Worm (Caenorhabditis elegans): ENCODE results near the gene Y73F8A.36.

Gene Y73F8A.36

DNA sequence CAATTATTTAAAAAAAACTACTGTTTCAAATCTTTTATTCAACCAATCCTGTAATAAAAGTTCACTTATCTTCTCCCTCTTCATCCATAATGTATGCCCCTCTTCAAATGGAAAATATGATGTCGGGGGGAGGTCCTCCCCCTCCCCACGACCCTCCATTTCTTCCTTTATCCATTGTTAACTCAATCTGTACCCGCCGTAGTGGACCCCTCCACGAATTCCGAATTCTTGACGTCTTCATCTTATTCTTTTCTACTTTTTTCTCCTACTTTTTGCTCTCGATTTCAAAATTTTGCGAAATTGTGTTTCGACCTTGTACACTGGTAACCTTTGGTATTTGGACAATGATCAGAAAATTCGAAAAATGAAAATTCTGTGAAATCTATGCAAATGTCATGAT, 9.9 kb upstream of the Y73F8A.36 start, which contains the start of gene lgc-52:
TSS of gene lgc-52 (plus strand) at position 268 of the 400 bp plus-strand sequence.
- TF ChIP-seq fkh-10 (GFP tag; optimal IDR thresholded peaks at IDR 0.05) (peak; percentile 39), nhr-77 (tag; optimal IDR thresholded peaks at IDR 0.05) (no peak)

- TF ChIP-seq C04F5.9 (tag; optimal IDR thresholded peaks at IDR 0.05) (no peak), ztf-4 (tag; optimal IDR thresholded peaks at IDR 0.05) (no peak), skn-1 (tag; optimal IDR thresholded peaks at IDR 0.05) (no peak), fkh-8 (tag; optimal IDR thresholded peaks at IDR 0.05) (no peak), elt-2 (tag; optimal IDR thresholded peaks at IDR 0.05) (no peak), efl-3 (GFP tag; optimal IDR thresholded peaks at IDR 0.05) (no peak), nhr-76 (tag; optimal IDR thresholded peaks at IDR 0.05) (no peak), snpc-4 (tag; optimal IDR thresholded peaks at IDR 0.05) (no peak), hpl-2 (GFP tag; optimal IDR thresholded peaks at IDR 0.05) (no peak), C16A3.4 (tag; optimal IDR thresholded peaks at IDR 0.05) (no peak), grh-1 (GFP tag; IDR thresholded peaks at IDR 0.05) (no peak), sox-4 (tag; optimal IDR thresholded peaks at IDR 0.05) (no peak), nhr-12 (tag; optimal IDR thresholded peaks at IDR 0.05) (no peak), pqm-1 (tag; optimal IDR thresholded peaks at IDR 0.05) (no peak)
These were observed 5.3 kb downstream of the Y73F8A.36 start for ce11 chrIV:15251075-15251474.

DNA sequence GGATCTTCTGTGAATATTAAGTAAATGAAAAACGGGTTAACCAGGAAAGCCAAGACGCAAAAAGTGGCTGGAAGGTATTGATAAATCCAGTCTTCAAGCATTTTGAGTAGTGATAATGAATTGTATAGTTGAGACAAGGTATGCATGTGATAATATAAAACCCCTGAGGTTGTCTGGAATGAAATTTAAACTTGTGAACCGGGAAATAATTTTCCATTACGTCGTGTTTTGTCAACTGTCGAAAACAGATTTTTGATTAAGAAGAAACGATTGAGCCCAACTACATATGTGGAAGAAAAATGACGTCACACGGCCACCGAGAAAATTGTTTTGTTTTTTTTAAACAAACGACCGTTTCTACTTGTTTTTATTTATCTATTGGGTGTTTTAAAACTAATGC, 6.4 kb downstream of the Y73F8A.36 start, which contains the start of gene srj-42:
TSS of gene srj-42 (minus strand) at position 101 of the 400 bp plus-strand sequence.
- TF ChIP-seq nhr-84 (tag; optimal IDR thresholded peaks at IDR 0.05) (no peak), pqm-1 (tag; optimal IDR thresholded peaks at IDR 0.05) (no peak)

- no peak for TF ChIP-seq zip-4 (GFP tag; optimal IDR thresholded peaks at IDR 0.05)
- TF ChIP-seq fkh-10 (GFP tag; optimal IDR thresholded peaks at IDR 0.05): peak; percentile 15
- peak in 1 of 2 experiments; percentile 16 for TF ChIP-seq lsy-2 (tag; optimal IDR thresholded peaks at IDR 0.05)
- peak; percentile 14 for TF ChIP-seq xbp-1 (tag; optimal IDR thresholded peaks at IDR 0.05)
- no peak for TF ChIP-seq pag-3 (tag; optimal IDR thresholded peaks at IDR 0.05; ENCODE audit: borderline replicate concordance, insufficient read depth)
- no peak for TF ChIP-seq nhr-20 (tag; optimal IDR thresholded peaks at IDR 0.05)
- TF ChIP-seq swsn-7 (tag; optimal IDR thresholded peaks at IDR 0.05): peak; percentile 25
- peak; percentile 56 for TF ChIP-seq unc-86 (tag; optimal IDR thresholded peaks at IDR 0.05)
- no peak for TF ChIP-seq C34B4.2 (tag; optimal IDR thresholded peaks at IDR 0.05)
- TF ChIP-seq efl-1 (optimal IDR thresholded peaks at IDR 0.05): peak; percentile 31 to 53
- TF ChIP-seq efl-1 (GFP tag; optimal IDR thresholded peaks at IDR 0.05 in 1 of 2): peak in 1 of 2 experiments; percentile 8
- peak in 1 of 2 experiments; percentile 20 for TF ChIP-seq ztf-11 (tag; optimal IDR thresholded peaks at IDR 0.05)
- TF ChIP-seq dpl-1 (GFP tag; optimal IDR thresholded peaks at IDR 0.05): peak in 1 of 3 experiments; percentile 10
- no peak for TF ChIP-seq ceh-90 (tag; optimal IDR thresholded peaks at IDR 0.05)
- TF ChIP-seq mep-1 (tag; optimal IDR thresholded peaks at IDR 0.05): peak; percentile 54
- no peak for TF ChIP-seq sptf-1 (tag; optimal IDR thresholded peaks at IDR 0.05)
- no peak for TF ChIP-seq fkh-4 (tag; optimal IDR thresholded peaks at IDR 0.05; ENCODE audit: borderline replicate concordance)
- peak; percentile 39 for TF ChIP-seq nhr-47 (tag; optimal IDR thresholded peaks at IDR 0.05)
- TF ChIP-seq ceh-82 (tag; optimal IDR thresholded peaks at IDR 0.05): peak; percentile 27 to 58 (median 39)
- no peak for TF ChIP-seq elt-2 (tag; optimal IDR thresholded peaks at IDR 0.05)
- TF ChIP-seq isw-1 (GFP tag; IDR thresholded peaks at IDR 0.05): peak; percentile 9; the same call in 1 of the 2 replicates
- TF ChIP-seq fkh-8 (tag; optimal IDR thresholded peaks at IDR 0.05): peak; percentile 49
- no peak for TF ChIP-seq egl-27 (tag; optimal IDR thresholded peaks at IDR 0.05)
- no peak for TF ChIP-seq nhr-84 (tag; optimal IDR thresholded peaks at IDR 0.05)
- TF ChIP-seq tlp-1 (tag; optimal IDR thresholded peaks at IDR 0.05): no peak
These were observed 13.8 kb downstream of the Y73F8A.36 start, which contains the start of gene Y73F8A.5 for ce11 chrIV:15259548-15259947. Y73F8A.5 (plus strand) TSS chrIV:15259868.
